Fruit fly (Drosophila melanogaster) whole organism, pupa: ENCODE results near the gene RunxB.
A peak's percentile ranks its signal among the peaks of the same experiment; 100 is the strongest.

ENCODE experiments used
- CG10348 ChIP-seq: fragments of 200-800 bp; sonication (Bioruptor generic); IDR thresholded peaks from 2 replicates; pipeline ENCODE4 v1.3.6; 2022; ENCODE audit warnings: missing biosample characterization, missing genetic modification characterization
- CG12605 ChIP-seq: fragments of 200-800 bp; sonication (Bioruptor generic); IDR thresholded peaks from 2 replicates; pipeline ENCODE4 v1.3.6; 2022; ENCODE audit warnings: missing biosample characterization, missing genetic modification characterization
- CG13204 ChIP-seq: fragments of 200-800 bp; sonication (Bioruptor generic); optimal IDR thresholded peaks from 2 replicates; lab custom pipeline; 2018; ENCODE audit warnings: missing biosample characterization, mild to moderate bottlenecking, missing genetic modification characterization, moderate library complexity
- CG14655 ChIP-seq: fragments of 200-800 bp; sonication (Bioruptor generic); optimal IDR thresholded peaks from 3 replicates; lab custom pipeline; 2017; ENCODE audit warnings: mild to moderate bottlenecking, missing biosample characterization, missing genetic modification reagents, missing genetic modification characterization
- CG15710 ChIP-seq: fragments of 200-800 bp; sonication (Bioruptor generic); optimal IDR thresholded peaks from 2 replicates; lab custom pipeline; 2018; ENCODE audit warnings: missing biosample characterization, mild to moderate bottlenecking, missing genetic modification characterization, moderate library complexity
- CG17806 ChIP-seq: fragments of 200-800 bp; sonication (Bioruptor generic); optimal IDR thresholded peaks from 2 replicates; lab custom pipeline; 2018; ENCODE audit warnings: missing biosample characterization, mild to moderate bottlenecking, missing genetic modification characterization, moderate library complexity
- CG32121 ChIP-seq: fragments of 200-800 bp; sonication (Bioruptor generic); IDR thresholded peaks from 2 replicates; pipeline ENCODE4 v1.3.6; 2022; ENCODE audit warnings: missing biosample characterization, missing genetic modification characterization
- CG34367 ChIP-seq: fragments of 200-800 bp; sonication (Bioruptor generic); optimal IDR thresholded peaks from 2 replicates; lab custom pipeline; 2018; ENCODE audit warnings: missing biosample characterization, mild to moderate bottlenecking, missing genetic modification characterization
- CG4496 ChIP-seq: fragments of 200-800 bp; sonication (Bioruptor generic); IDR thresholded peaks from 3 replicates; pipeline ENCODE4 v1.3.6; 2022; ENCODE audit warnings: missing biosample characterization, missing genetic modification characterization
- CG8159 ChIP-seq: fragments of 200-800 bp; sonication (Bioruptor generic); optimal IDR thresholded peaks from 3 replicates; lab custom pipeline; 2018; ENCODE audit warnings: missing biosample characterization, mild to moderate bottlenecking, missing genetic modification characterization, moderate library complexity
- CG8301 ChIP-seq: fragments of 200-800 bp; sonication (Bioruptor generic); optimal IDR thresholded peaks from 2 replicates; lab custom pipeline; 2018; ENCODE audit warnings: missing biosample characterization, mild to moderate bottlenecking, missing genetic modification characterization
- CG9948 ChIP-seq: fragments of 200-800 bp; sonication (Bioruptor generic); optimal IDR thresholded peaks from 2 replicates; lab custom pipeline; 2018; ENCODE audit warnings: missing biosample characterization, mild to moderate bottlenecking, missing genetic modification characterization, moderate library complexity
- D1 ChIP-seq: fragments of 200-800 bp; sonication (Bioruptor generic); optimal IDR thresholded peaks from 2 replicates; lab custom pipeline; 2018; ENCODE audit warnings: missing biosample characterization, mild to moderate bottlenecking, missing genetic modification characterization, moderate library complexity
- EcR ChIP-seq: fragments of 200-800 bp; sonication (Bioruptor generic); optimal IDR thresholded peaks from 3 replicates; lab custom pipeline; 2019; ENCODE audit warnings: missing biosample characterization, missing genetic modification characterization, mild to moderate bottlenecking, moderate library complexity, missing genetic modification reagents
- Ets98B ChIP-seq: fragments of 200-800 bp; sonication (Bioruptor generic); IDR thresholded peaks from 2 replicates; pipeline ENCODE4 v1.3.6; 2022; ENCODE audit warnings: missing biosample characterization, missing genetic modification characterization
- Pif1A ChIP-seq: fragments of 200-800 bp; sonication (Bioruptor generic); optimal IDR thresholded peaks from 3 replicates; lab custom pipeline; 2016; ENCODE audit warnings: missing biosample characterization, missing genetic modification characterization
- Pif1B ChIP-seq: fragments of 200-800 bp; sonication (Bioruptor generic); optimal IDR thresholded peaks from 3 replicates; lab custom pipeline; 2016; ENCODE audit warnings: missing biosample characterization, missing genetic modification characterization
- Snoo ChIP-seq: fragments of 200-800 bp; sonication (Bioruptor generic); optimal IDR thresholded peaks from 3 replicates; lab custom pipeline; 2017; ENCODE audit warnings: missing biosample characterization, mild to moderate bottlenecking, missing genetic modification characterization, inconsistent platforms
- fd96Ca ChIP-seq: fragments of 200-800 bp; sonication (Bioruptor generic); IDR thresholded peaks from 3 replicates; pipeline ENCODE4 v1.3.6; 2022; ENCODE audit warnings: missing biosample characterization, missing genetic modification characterization
- gl ChIP-seq: fragments of 200-800 bp; sonication (Bioruptor generic); optimal IDR thresholded peaks from 2 replicates; lab custom pipeline; 2018; ENCODE audit warnings: missing biosample characterization, mild to moderate bottlenecking, missing genetic modification characterization
- rn ChIP-seq: fragments of 200-800 bp; sonication (Bioruptor generic); IDR thresholded peaks from 2 replicates; pipeline ENCODE4 v1.3.6; 2022; ENCODE audit warnings: missing biosample characterization, missing genetic modification characterization

RunxB gene

DNA sequence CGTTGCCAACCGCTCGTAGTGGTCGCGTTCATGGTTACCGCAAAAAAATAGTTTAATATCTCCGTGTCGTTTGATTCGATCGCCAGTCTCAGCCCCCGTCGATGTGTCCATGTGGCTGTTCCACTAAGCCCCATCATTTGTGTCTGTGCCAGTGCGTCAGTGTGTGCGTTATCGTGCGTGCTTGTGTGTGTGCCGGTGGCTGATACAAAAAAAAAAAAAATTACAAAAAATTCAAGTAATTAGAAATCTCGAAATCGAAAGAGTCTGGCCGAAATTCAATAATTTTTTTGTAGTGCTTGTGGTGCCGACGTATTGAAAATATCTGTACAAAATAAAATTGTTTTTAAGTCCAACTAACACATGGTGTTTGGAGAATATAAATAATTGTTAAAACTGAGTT is at the start of gene RunxB:
TSS of gene RunxB (plus strand) at position 301 of the 400 bp plus-strand sequence.
- TF ChIP-seq CG13204 (GFP tag; lab: Kevin White, UChicago) = no peak
- TF ChIP-seq CG34367 (tag; lab: Kevin White, UChicago) = no peak
- no peak for TF ChIP-seq EcR
- TF ChIP-seq CG14655 (GFP tag; lab: Kevin White, UChicago) = no peak
- TF ChIP-seq fd96Ca (GFP tag; lab: Robert Waterston, UW) = no peak
- TF ChIP-seq CG17806 (tag; lab: Kevin White, UChicago) = no peak
- no peak for TF ChIP-seq CG10348 (GFP tag; lab: Robert Waterston, UW)
- no peak for TF ChIP-seq CG9948 (tag; lab: Kevin White, UChicago)
- no peak for TF ChIP-seq CG8301 (tag; lab: Kevin White, UChicago)
- TF ChIP-seq CG15710 (tag; lab: Kevin White, UChicago) = no peak
- TF ChIP-seq CG4496 (GFP tag; lab: Robert Waterston, UW) = no peak
- no peak for TF ChIP-seq Pif1B (GFP tag; lab: Kevin White, UChicago)
- TF ChIP-seq CG8159 (tag; lab: Kevin White, UChicago) = no peak
- TF ChIP-seq, all 21 proteins: peak for 0

DNA sequence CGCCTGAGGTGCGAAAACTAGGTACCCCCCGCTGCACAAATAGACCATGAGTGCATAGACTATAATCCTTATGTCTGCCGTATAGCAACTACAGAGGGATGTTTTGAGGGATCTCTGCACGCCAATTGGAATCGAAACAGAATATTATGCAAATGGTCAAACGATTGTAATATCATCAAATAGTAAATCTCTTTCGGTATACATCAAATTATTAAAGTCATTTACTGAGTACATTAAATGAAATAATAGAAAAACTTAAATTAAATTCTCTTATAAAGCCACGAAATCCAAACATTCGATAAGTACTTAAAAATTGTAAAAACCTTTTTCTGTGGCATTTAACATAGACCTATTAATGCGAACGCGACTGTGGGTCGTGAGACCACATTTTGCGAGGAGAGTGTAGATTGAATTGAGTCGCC is 49.6 kb upstream of the RunxB start:
- peak; percentile 60; the same call in 1 of the 3 replicates for TF ChIP-seq fd96Ca (GFP tag; lab: Robert Waterston, UW)
- TF ChIP-seq CG17806 (tag; lab: Kevin White, UChicago) = peak; percentile 61
- peak; percentile 81 for TF ChIP-seq CG8301 (tag; lab: Kevin White, UChicago)
- TF ChIP-seq CG13204 (GFP tag; lab: Kevin White, UChicago) = peak; percentile 25
- TF ChIP-seq CG34367 (tag; lab: Kevin White, UChicago) = peak; percentile 31
- no peak for TF ChIP-seq CG32121 (GFP tag; lab: Robert Waterston, UW)
- TF ChIP-seq CG15710 (tag; lab: Kevin White, UChicago) = peak; percentile 66
- peak; percentile 70 for TF ChIP-seq Pif1B (GFP tag; lab: Kevin White, UChicago)
- peak; percentile 72 for TF ChIP-seq Pif1A (GFP tag; lab: Kevin White, UChicago)
- no peak for TF ChIP-seq rn (GFP tag; lab: Robert Waterston, UW)
- no peak for TF ChIP-seq gl (tag; lab: Kevin White, UChicago)
- peak; percentile 78 for TF ChIP-seq CG8159 (tag; lab: Kevin White, UChicago)
- peak; percentile 85 for TF ChIP-seq CG14655 (GFP tag; lab: Kevin White, UChicago)
- TF ChIP-seq Snoo (tag; lab: Kevin White, UChicago) = peak; percentile 58
- TF ChIP-seq Ets98B (GFP tag; lab: Robert Waterston, UW) = 0 out of 2 replicates have a peak, but pooled peaks have one; percentile 32
- no peak for TF ChIP-seq CG4496 (GFP tag; lab: Robert Waterston, UW)
- TF ChIP-seq D1 = peak; percentile 45
- TF ChIP-seq CG9948 (tag; lab: Kevin White, UChicago) = peak; percentile 64
- TF ChIP-seq, all 21 proteins: peak for 14

DNA sequence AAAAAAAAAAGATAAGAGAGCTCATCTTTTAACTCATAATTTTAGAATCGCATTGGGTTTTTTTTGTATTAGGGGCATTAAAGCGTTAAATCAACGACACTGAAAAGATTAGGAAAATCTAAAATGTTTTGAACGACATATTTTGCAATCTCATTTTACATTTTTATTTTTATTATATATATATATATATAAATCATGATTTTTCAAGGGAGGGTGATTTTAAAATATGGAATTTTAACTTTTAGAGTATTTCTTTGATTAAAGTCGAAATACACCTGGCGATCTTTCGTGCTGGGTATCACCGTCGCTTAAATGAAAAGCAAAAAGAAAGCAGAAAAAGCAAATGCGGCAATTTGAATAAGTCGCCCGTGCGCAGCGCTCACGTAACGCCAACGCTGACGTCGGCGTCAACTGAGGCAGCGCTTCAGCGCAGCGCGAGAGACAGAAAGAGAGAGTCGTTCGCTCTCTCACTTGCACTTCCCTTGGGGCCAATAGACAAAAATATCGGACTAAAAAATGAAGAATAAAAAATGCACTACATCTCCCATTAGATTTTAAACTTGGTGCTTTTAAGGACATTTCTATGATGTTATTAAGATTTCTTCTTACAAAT is 48.8 kb upstream of the RunxB start:
- TF ChIP-seq gl (tag; lab: Kevin White, UChicago) (no peak), Pif1B (GFP tag; lab: Kevin White, UChicago) (no peak), Ets98B (GFP tag; lab: Robert Waterston, UW) (no peak; the same call in 1 of the 2 replicates), CG8159 (tag; lab: Kevin White, UChicago) (no peak), CG10348 (GFP tag; lab: Robert Waterston, UW) (no peak), fd96Ca (GFP tag; lab: Robert Waterston, UW) (no peak), CG17806 (tag; lab: Kevin White, UChicago) (no peak), Snoo (tag; lab: Kevin White, UChicago) (peak; percentile 33), CG14655 (GFP tag; lab: Kevin White, UChicago) (peak; percentile 10), CG9948 (tag; lab: Kevin White, UChicago) (peak; percentile 33), rn (GFP tag; lab: Robert Waterston, UW) (no peak)

DNA sequence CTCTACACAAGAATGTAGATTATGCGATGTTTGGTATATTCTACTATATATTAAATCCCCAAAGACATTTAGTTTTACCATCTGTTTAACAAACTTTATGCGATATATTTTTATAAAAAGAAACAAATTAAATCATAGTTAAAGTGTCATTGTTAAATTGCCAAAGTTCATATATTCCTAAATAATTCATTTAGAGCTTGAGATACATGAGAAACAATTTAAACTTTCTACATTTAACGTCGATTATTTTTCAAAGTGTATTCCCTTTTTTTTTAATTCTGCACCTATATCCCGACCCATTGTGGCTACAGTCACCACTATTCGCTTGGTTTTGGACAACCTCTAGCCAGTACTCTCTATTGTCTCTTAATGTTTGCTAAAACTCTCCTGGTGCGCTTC is 48.3 kb upstream of the RunxB start:
- TF ChIP-seq CG9948 (tag; lab: Kevin White, UChicago) = peak; percentile 8
- TF ChIP-seq fd96Ca (GFP tag; lab: Robert Waterston, UW) = no peak
- no peak for TF ChIP-seq Pif1A (GFP tag; lab: Kevin White, UChicago)
- no peak for TF ChIP-seq CG17806 (tag; lab: Kevin White, UChicago)
- no peak for TF ChIP-seq CG8159 (tag; lab: Kevin White, UChicago)
- TF ChIP-seq, all 21 proteins: peak for 1

DNA sequence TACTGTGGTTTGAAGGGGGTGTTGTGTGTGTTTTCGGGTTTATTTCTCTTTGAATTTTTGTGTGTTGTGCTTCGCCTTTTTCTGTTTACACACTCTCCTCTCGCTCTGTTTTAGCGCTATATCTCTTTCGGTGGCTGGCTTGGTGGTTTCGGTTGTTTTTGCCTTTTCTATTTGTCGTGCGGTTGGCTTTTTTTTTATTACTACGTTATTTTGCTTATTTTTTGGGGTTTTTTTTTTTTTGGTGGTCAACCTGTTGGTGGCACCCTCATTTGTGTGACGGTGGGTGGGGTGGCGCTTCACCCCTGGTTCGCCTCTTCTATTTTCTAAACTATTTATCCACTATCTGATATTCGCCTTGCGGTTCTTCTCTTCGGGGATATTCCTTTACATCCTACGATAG is 47.4 kb upstream of the RunxB start:
- TF ChIP-seq CG8159 (tag; lab: Kevin White, UChicago) = no peak
- TF ChIP-seq CG17806 (tag; lab: Kevin White, UChicago) = no peak
- peak; percentile 46; the same call in 1 of the 2 replicates for TF ChIP-seq CG32121 (GFP tag; lab: Robert Waterston, UW)
- no peak for TF ChIP-seq CG15710 (tag; lab: Kevin White, UChicago)
- peak; percentile 70; the same call in 1 of the 2 replicates for TF ChIP-seq Ets98B (GFP tag; lab: Robert Waterston, UW)
- TF ChIP-seq CG14655 (GFP tag; lab: Kevin White, UChicago) = no peak
- no peak for TF ChIP-seq CG9948 (tag; lab: Kevin White, UChicago)
- TF ChIP-seq CG4496 (GFP tag; lab: Robert Waterston, UW) = peak; percentile 33; the same call in 1 of the 3 replicates
- TF ChIP-seq CG12605 (GFP tag; lab: Robert Waterston, UW) = peak; percentile 41
- no peak for TF ChIP-seq D1
- TF ChIP-seq EcR = no peak
- TF ChIP-seq fd96Ca (GFP tag; lab: Robert Waterston, UW) = no peak
- no peak for TF ChIP-seq CG8301 (tag; lab: Kevin White, UChicago)
- no peak for TF ChIP-seq CG34367 (tag; lab: Kevin White, UChicago)
- TF ChIP-seq Snoo (tag; lab: Kevin White, UChicago) = no peak
- no peak for TF ChIP-seq gl (tag; lab: Kevin White, UChicago)
- no peak for TF ChIP-seq Pif1A (GFP tag; lab: Kevin White, UChicago)
- TF ChIP-seq CG10348 (GFP tag; lab: Robert Waterston, UW) = no peak
- no peak for TF ChIP-seq CG13204 (GFP tag; lab: Kevin White, UChicago)
- no peak for TF ChIP-seq Pif1B (GFP tag; lab: Kevin White, UChicago)
- peak; percentile 29; the same call in 1 of the 2 replicates for TF ChIP-seq rn (GFP tag; lab: Robert Waterston, UW)
- TF ChIP-seq, all 21 proteins: peak for 5
